Worm (Caenorhabditis elegans) whole organism, L3 larva: ENCODE results near the gene Y19D2B.1.
A peak's percentile ranks its signal among the peaks of the same experiment; 100 is the strongest.

Experiments
- R02D3.7 ChIP-seq: fragments of 150-350 bp; optimal IDR thresholded peaks from 2 replicates; lab custom pipeline; 2014; ENCODE audit warnings: missing biosample characterization, missing genetic modification characterization
- ZK546.5 ChIP-seq: sonication (generic microtip); optimal IDR thresholded peaks from 2 replicates; lab custom pipeline; 2017; ENCODE audit warnings: missing biosample characterization, missing genetic modification characterization
- aly-2 ChIP-seq: fragments of 150-350 bp; optimal IDR thresholded peaks from 2 replicates; lab custom pipeline; 2014; ENCODE audit warnings: missing biosample characterization, missing genetic modification characterization
- ama-1 ChIP-seq: fragments of 150-350 bp; optimal IDR thresholded peaks from 2 replicates; lab custom pipeline; 2018
- ceh-16 ChIP-seq: sonication (generic microtip); optimal IDR thresholded peaks from 2 replicates; lab custom pipeline; 2017; ENCODE audit warnings: missing biosample characterization, missing genetic modification characterization
- ceh-82 ChIP-seq: fragments of 150-350 bp; optimal IDR thresholded peaks from 2 replicates; lab custom pipeline; 2014; ENCODE audit warnings: missing biosample characterization, missing genetic modification characterization
- ceh-9 ChIP-seq: sonication (generic microtip); optimal IDR thresholded peaks from 2 replicates; lab custom pipeline; 2018; ENCODE audit warnings: missing biosample characterization, missing genetic modification characterization
- egl-5 ChIP-seq: fragments of 150-350 bp; optimal IDR thresholded peaks from 2 replicates; lab custom pipeline; 2017; ENCODE audit warnings: missing biosample characterization, missing genetic modification reagents, missing genetic modification characterization, inconsistent platforms
- elt-1 ChIP-seq: fragments of 150-350 bp; optimal IDR thresholded peaks from 2 replicates; lab custom pipeline; 2014; ENCODE audit warnings: missing biosample characterization, missing genetic modification characterization
- elt-2 ChIP-seq: sonication (generic microtip); optimal IDR thresholded peaks from 2 replicates; lab custom pipeline; 2016; ENCODE audit warnings: missing genetic modification reagents, mild to moderate bottlenecking, missing genetic modification characterization, missing compliant biosample characterization
- elt-3 ChIP-seq, 3 experiments: fragments of 150-350 bp in 1 of 3; sonication (generic microtip) in 2 of 3; optimal IDR thresholded peaks; 2 replicates in 2 of 3; 4 replicates in 1 of 3; lab custom pipeline; 2014 to 2017; ENCODE audit warnings: missing biosample characterization in 3 of 3, missing genetic modification characterization in 3 of 3
- eor-1 ChIP-seq, 2 experiments: fragments of 150-350 bp; optimal IDR thresholded peaks; 2 replicates each; lab custom pipeline; 2014 to 2018; ENCODE audit warnings: missing biosample characterization in 2 of 2, missing genetic modification characterization in 2 of 2
- fkh-10 ChIP-seq: sonication (generic microtip); optimal IDR thresholded peaks from 2 replicates; lab custom pipeline; 2017; ENCODE audit warnings: missing biosample characterization, missing genetic modification reagents, missing genetic modification characterization
- fkh-2 ChIP-seq: fragments of 150-350 bp; optimal IDR thresholded peaks from 2 replicates; lab custom pipeline; 2014; ENCODE audit warnings: missing biosample characterization, missing genetic modification reagents, missing genetic modification characterization
- fos-1 ChIP-seq: fragments of 150-350 bp; optimal IDR thresholded peaks from 2 replicates; lab custom pipeline; 2014; ENCODE audit warnings: missing biosample characterization, missing genetic modification characterization
- hmg-11 ChIP-seq: sonication (generic microtip); optimal IDR thresholded peaks from 2 replicates; lab custom pipeline; 2016; ENCODE audit warnings: missing genetic modification characterization, missing compliant biosample characterization
- jun-1 ChIP-seq: fragments of 150-350 bp; optimal IDR thresholded peaks from 2 replicates; lab custom pipeline; 2014; ENCODE audit warnings: missing biosample characterization, missing genetic modification reagents, missing genetic modification characterization
- lin-15B ChIP-seq: fragments of 150-350 bp; optimal IDR thresholded peaks from 2 replicates; lab custom pipeline; 2014; ENCODE audit warnings: missing biosample characterization, missing genetic modification characterization
- lsy-12 ChIP-seq: sonication (generic microtip); optimal IDR thresholded peaks from 2 replicates; lab custom pipeline; 2016; ENCODE audit warnings: mild to moderate bottlenecking, missing genetic modification characterization, missing compliant biosample characterization
- mml-1 ChIP-seq: fragments of 150-350 bp; sonication (generic microtip); optimal IDR thresholded peaks from 3 replicates; lab custom pipeline; 2014; ENCODE audit warnings: missing biosample characterization, missing genetic modification characterization
- nfya-1 ChIP-seq: sonication (generic microtip); optimal IDR thresholded peaks from 2 replicates; lab custom pipeline; 2017; ENCODE audit warnings: missing genetic modification characterization, mild to moderate bottlenecking, missing compliant biosample characterization, antibody characterized with exemption, moderate library complexity; ENCODE audit not compliant: insufficient read depth
- nhr-11 ChIP-seq: fragments of 150-350 bp; optimal IDR thresholded peaks from 2 replicates; lab custom pipeline; 2014; ENCODE audit warnings: missing biosample characterization, missing genetic modification characterization
- nhr-12 ChIP-seq: fragments of 150-350 bp; optimal IDR thresholded peaks from 2 replicates; lab custom pipeline; 2014; ENCODE audit warnings: missing biosample characterization, missing genetic modification characterization
- nhr-23 ChIP-seq: fragments of 150-350 bp; optimal IDR thresholded peaks from 2 replicates; lab custom pipeline; 2014; ENCODE audit warnings: missing biosample characterization, missing genetic modification reagents, missing genetic modification characterization
- nhr-25 ChIP-seq: sonication (generic microtip); optimal IDR thresholded peaks from 2 replicates; lab custom pipeline; 2017; ENCODE audit warnings: missing biosample characterization, missing genetic modification characterization
- nhr-43 ChIP-seq: sonication (generic microtip); optimal IDR thresholded peaks from 2 replicates; lab custom pipeline; 2016; ENCODE audit warnings: mild to moderate bottlenecking, missing genetic modification characterization, missing compliant biosample characterization; ENCODE audit not compliant: poor library complexity, severe bottlenecking
- nhr-67 ChIP-seq: fragments of 150-350 bp; optimal IDR thresholded peaks from 2 replicates; lab custom pipeline; 2014; ENCODE audit warnings: missing biosample characterization, missing genetic modification characterization
- nhr-76 ChIP-seq: fragments of 150-350 bp; sonication (generic microtip); optimal IDR thresholded peaks from 5 replicates; lab custom pipeline; 2014; ENCODE audit warnings: missing biosample characterization, missing genetic modification characterization
- nhr-77 ChIP-seq: fragments of 150-350 bp; optimal IDR thresholded peaks from 2 replicates; lab custom pipeline; 2014; ENCODE audit warnings: missing biosample characterization, missing genetic modification characterization
- pha-4 ChIP-seq: fragments of 150-350 bp; optimal IDR thresholded peaks from 2 replicates; lab custom pipeline; 2014; ENCODE audit warnings: missing biosample characterization, missing genetic modification reagents, missing genetic modification characterization
- pqm-1 ChIP-seq: fragments of 150-350 bp; optimal IDR thresholded peaks from 2 replicates; lab custom pipeline; 2017; ENCODE audit warnings: missing biosample characterization, missing genetic modification characterization, inconsistent platforms
- skn-1 ChIP-seq: fragments of 150-350 bp; optimal IDR thresholded peaks from 2 replicates; lab custom pipeline; 2014; ENCODE audit warnings: missing biosample characterization, missing genetic modification characterization
- snpc-4 ChIP-seq: fragments of 150-350 bp; optimal IDR thresholded peaks from 2 replicates; lab custom pipeline; 2014; ENCODE audit warnings: missing biosample characterization, missing genetic modification characterization
- tbx-2 ChIP-seq: sonication (generic microtip); optimal IDR thresholded peaks from 2 replicates; lab custom pipeline; 2016; ENCODE audit warnings: mild to moderate bottlenecking, missing genetic modification characterization, missing compliant biosample characterization
- unc-39 ChIP-seq: sonication (generic microtip); optimal IDR thresholded peaks from 4 replicates; lab custom pipeline; 2017; ENCODE audit warnings: missing biosample characterization, missing genetic modification characterization
- zag-1 ChIP-seq: fragments of 150-350 bp; optimal IDR thresholded peaks from 2 replicates; lab custom pipeline; 2014; ENCODE audit warnings: missing biosample characterization, missing genetic modification characterization
- ztf-11 ChIP-seq: fragments of 150-350 bp; optimal IDR thresholded peaks from 2 replicates; lab custom pipeline; 2014; ENCODE audit warnings: missing biosample characterization, missing genetic modification characterization

The Y19D2B.1 gene

ce11 chrII:10950107-10950679 is 27.4 kb upstream of the Y19D2B.1 start, which contains the start of gene gst-5:
gst-5 (plus strand) TSS chrII:10950352.
- TF ChIP-seq elt-3 (tag; optimal IDR thresholded peaks at IDR 0.05; lab: Kevin White, UChicago) (no peak), ama-1 (peak; percentile 21), lin-15B (tag; lab: Kevin White, UChicago) (peak; percentile 15), R02D3.7 (tag; lab: Kevin White, UChicago) (no peak), skn-1 (peak; percentile 61), lsy-12 (tag; lab: Kevin White, UChicago) (no peak), snpc-4 (tag; lab: Kevin White, UChicago) (no peak), nhr-23 (tag; lab: Kevin White, UChicago) (peak; percentile 30), nhr-76 (tag; lab: Kevin White, UChicago) (no peak), fos-1 (tag; lab: Kevin White, UChicago) (no peak), pha-4 (tag; lab: Kevin White, UChicago) (peak; percentile 89), nhr-77 (no peak), hmg-11 (tag; lab: Kevin White, UChicago) (peak; percentile 9), elt-2 (tag; lab: Kevin White, UChicago) (peak; percentile 33), nfya-1 (tag; lab: Kevin White, UChicago) (peak; percentile 39), fkh-10 (GFP tag; lab: Kevin White, UChicago) (no peak), ZK546.5 (no peak), nhr-67 (tag; lab: Kevin White, UChicago) (no peak), nhr-25 (no peak), nhr-11 (tag; lab: Kevin White, UChicago) (peak; percentile 67), nhr-43 (no peak), eor-1 (tag; optimal IDR thresholded peaks at IDR 0.05; lab: Kevin White, UChicago) (no peak), ceh-16 (tag; lab: Kevin White, UChicago) (no peak), ceh-82 (no peak), pqm-1 (tag; lab: Kevin White, UChicago) (peak; percentile 17), elt-1 (tag; lab: Kevin White, UChicago) (no peak), unc-39 (tag; lab: Kevin White, UChicago) (no peak)

ce11 chrII:10949383-10949782 is 26.6 kb upstream of the Y19D2B.1 start:
- TF ChIP-seq hmg-11 (tag; lab: Kevin White, UChicago) (no peak), elt-2 (tag; lab: Kevin White, UChicago) (peak; percentile 56)

ce11 chrII:10948236-10949025 is 25.7 kb upstream of the Y19D2B.1 start:
- TF ChIP-seq mml-1 (no peak), fkh-10 (GFP tag; lab: Kevin White, UChicago) (no peak), zag-1 (tag; lab: Kevin White, UChicago) (no peak), fos-1 (tag; lab: Kevin White, UChicago) (no peak), hmg-11 (tag; lab: Kevin White, UChicago) (no peak), ztf-11 (no peak), nhr-43 (no peak), jun-1 (no peak), snpc-4 (tag; lab: Kevin White, UChicago) (no peak), ZK546.5 (no peak), elt-1 (tag; lab: Kevin White, UChicago) (no peak), R02D3.7 (tag; lab: Kevin White, UChicago) (no peak), ceh-9 (tag; lab: Kevin White, UChicago) (no peak), unc-39 (tag; lab: Kevin White, UChicago) (no peak), egl-5 (tag; lab: Kevin White, UChicago) (no peak), pqm-1 (tag; lab: Kevin White, UChicago) (no peak), fkh-2 (tag; lab: Kevin White, UChicago) (no peak), skn-1 (no peak), nhr-76 (tag; lab: Kevin White, UChicago) (no peak), nhr-25 (no peak)

ce11 chrII:10947317-10947716 is 24.5 kb upstream of the Y19D2B.1 start, which contains the start of the genes tceb-3 and gskl-1:
tceb-3 (minus strand) TSS chrII:10947417.
gskl-1 (plus strand) TSS chrII:10947559.
- TF ChIP-seq aly-2 (tag; lab: Kevin White, UChicago) (no peak), tbx-2 (tag; lab: Kevin White, UChicago) (no peak), pqm-1 (tag; lab: Kevin White, UChicago) (no peak), nhr-12 (tag; lab: Kevin White, UChicago) (no peak)
